Fruit fly (Drosophila melanogaster): ENCODE data around the gene Btk.

The Btk gene

dm6 chr2L:8266670-8267435 is 34.0 kb downstream of the Btk start (continued):
- peak; percentile 63 for TF ChIP-seq abd-A (tag; optimal IDR thresholded peaks at IDR 0.05)
- peak in 1 of 2 experiments; percentile 75 for TF ChIP-seq Pdp1 (GFP tag; optimal IDR thresholded peaks at IDR 0.05)
- TF ChIP-seq vvl (GFP tag; IDR thresholded peaks at IDR 0.05): peak; percentile 80; the same call in 1 of the 2 replicates
- TF ChIP-seq NK7.1 (GFP tag; optimal IDR thresholded peaks at IDR 0.05): no peak
- TF ChIP-seq CG11504 (tag; optimal IDR thresholded peaks at IDR 0.05): peak; percentile 99
- no peak for TF ChIP-seq CG6854 (GFP tag; optimal IDR thresholded peaks at IDR 0.05)
- TF ChIP-seq HLH4C (GFP tag; IDR thresholded peaks at IDR 0.05; ENCODE audit: partially characterized antibody): no peak
- no peak for TF ChIP-seq sd (tag; optimal IDR thresholded peaks at IDR 0.05)
- peak; percentile 6 for TF ChIP-seq nom (GFP tag; optimal IDR thresholded peaks at IDR 0.05)
- TF ChIP-seq CG17385 (GFP tag; optimal IDR thresholded peaks at IDR 0.05): peak; percentile 93
- TF ChIP-seq CG8924 (tag; optimal IDR thresholded peaks at IDR 0.05): peak; percentile 3
- no peak for TF ChIP-seq stwl (tag; optimal IDR thresholded peaks at IDR 0.05)

- no peak for TF ChIP-seq CTCF (GFP tag; optimal IDR thresholded peaks at IDR 0.05)
- peak in 1 of 2 experiments; percentile 92 for TF ChIP-seq Hr51 (GFP tag; optimal IDR thresholded peaks at IDR 0.05)
- no peak for TF ChIP-seq Atf3 (GFP tag; optimal IDR thresholded peaks at IDR 0.05)
- TF ChIP-seq tio (GFP tag; optimal IDR thresholded peaks at IDR 0.05): peak; percentile 29
- TF ChIP-seq CG4854 (GFP tag; optimal IDR thresholded peaks at IDR 0.05): no peak
- no peak for TF ChIP-seq trh (GFP tag; optimal IDR thresholded peaks at IDR 0.05)
- peak; percentile 44; the same call in 1 of the 2 replicates for TF ChIP-seq slbo (GFP tag; IDR thresholded peaks at IDR 0.05)
- no peak for TF ChIP-seq MBD-R2 (GFP tag; IDR thresholded peaks at IDR 0.05)
- peak; percentile 73 for TF ChIP-seq tap (tag; optimal IDR thresholded peaks at IDR 0.05)
- peak; percentile 66 for TF ChIP-seq ATbp (GFP tag; optimal IDR thresholded peaks at IDR 0.05)
- TF ChIP-seq CG30431 (GFP tag; optimal IDR thresholded peaks at IDR 0.05): no peak
- TF ChIP-seq insv (GFP tag; optimal IDR thresholded peaks at IDR 0.05): no peak
- TF ChIP-seq D19B (GFP tag; optimal IDR thresholded peaks at IDR 0.05): no peak
- TF ChIP-seq ac (GFP tag; optimal IDR thresholded peaks at IDR 0.05): no peak
- TF ChIP-seq CrebB (tag; optimal IDR thresholded peaks at IDR 0.05): no peak
- TF ChIP-seq unpg (GFP tag; optimal IDR thresholded peaks at IDR 0.05): peak; percentile 62
- TF ChIP-seq seq (GFP tag; IDR thresholded peaks at IDR 0.05): peak; percentile 66
- TF ChIP-seq aop (GFP tag; IDR thresholded peaks at IDR 0.05): no peak
- TF ChIP-seq nerfin-1 (tag; optimal IDR thresholded peaks at IDR 0.05): peak; percentile 66
- TF ChIP-seq BEAF-32 (GFP tag; optimal IDR thresholded peaks at IDR 0.05): no peak
- peak; percentile 82 for TF ChIP-seq phol (tag; optimal IDR thresholded peaks at IDR 0.05)
- TF ChIP-seq CG4617 (GFP tag; optimal IDR thresholded peaks at IDR 0.05; ENCODE audit: borderline replicate concordance): no peak
- no peak for TF ChIP-seq h (optimal IDR thresholded peaks at IDR 0.05)
- no peak for TF ChIP-seq Mes4 (GFP tag; optimal IDR thresholded peaks at IDR 0.05)
- TF ChIP-seq CG34376 (GFP tag; optimal IDR thresholded peaks at IDR 0.05): no peak
- no peak for TF ChIP-seq gce (GFP tag; IDR thresholded peaks at IDR 0.05)
- TF ChIP-seq CG8765 (GFP tag; IDR thresholded peaks at IDR 0.05): no peak
- TF ChIP-seq lbe (GFP tag; optimal IDR thresholded peaks at IDR 0.05): no peak
- TF ChIP-seq pho (GFP tag; optimal IDR thresholded peaks at IDR 0.05): no peak
- TF ChIP-seq CG10321 (GFP tag; IDR thresholded peaks at IDR 0.05): no peak
- TF ChIP-seq mirr (GFP tag; optimal IDR thresholded peaks at IDR 0.05): no peak
- TF ChIP-seq CG31441 (GFP tag; IDR thresholded peaks at IDR 0.05): peak; percentile 83
- TF ChIP-seq Ssrp (tag; optimal IDR thresholded peaks at IDR 0.05): peak; percentile 72
- no peak for TF ChIP-seq CG8944 (GFP tag; optimal IDR thresholded peaks at IDR 0.05)
- TF ChIP-seq CG30403 (GFP tag; optimal IDR thresholded peaks at IDR 0.05): peak; percentile 61
- no peak for TF ChIP-seq jumu (GFP tag; optimal IDR thresholded peaks at IDR 0.05)
- TF ChIP-seq pita (GFP tag; optimal IDR thresholded peaks at IDR 0.05): no peak
Measured at dm6 chr2L:8266145-8266544, 34.7 kb downstream of the Btk start.

All from whole organism, embryonic.